Fruit fly (Drosophila melanogaster): Measurements from ENCODE around the gene SdhD.

SdhD gene

DNA sequence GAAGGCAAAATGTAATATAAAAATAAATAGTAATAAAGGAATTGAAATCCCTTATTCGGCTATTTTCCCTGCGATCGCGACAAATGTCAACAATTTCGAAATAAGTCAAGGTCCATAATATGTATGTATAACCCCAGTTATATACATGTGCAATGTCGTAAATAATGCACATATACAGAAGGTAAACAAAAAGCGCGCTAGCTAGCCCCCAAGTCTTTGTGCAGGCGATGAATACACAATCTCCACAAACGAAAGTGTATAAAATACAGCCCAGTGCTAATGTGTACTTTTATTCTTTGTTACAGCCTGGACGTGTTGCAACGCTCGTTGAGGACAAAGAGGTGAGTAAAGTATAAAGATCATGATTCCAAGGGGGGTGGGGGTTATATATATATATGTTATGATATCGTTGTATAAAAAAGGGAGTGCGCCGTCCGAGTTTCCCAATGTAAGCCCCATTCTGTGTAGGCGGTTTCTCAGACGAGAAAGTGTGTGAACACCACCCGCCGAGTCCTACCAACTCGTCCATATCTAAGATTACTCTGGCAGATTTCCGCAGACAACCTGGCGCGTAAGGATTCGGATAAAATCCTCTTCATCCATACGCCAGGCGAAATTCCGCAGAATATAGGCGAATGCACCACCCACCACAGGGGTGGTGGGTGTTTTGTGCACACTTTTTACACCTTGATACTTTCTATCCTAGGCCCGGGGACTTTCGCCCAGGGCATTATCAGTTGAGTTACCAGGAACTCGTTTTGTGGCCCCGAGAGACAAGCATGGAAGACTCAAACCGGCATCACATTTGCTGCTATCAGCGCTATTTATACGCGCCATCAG, 30.5 kb downstream of the SdhD start (continued):
- TF ChIP-seq CG2202 (tag; optimal IDR thresholded peaks at IDR 0.05) (peak; percentile 21), Ada2b (GFP tag; IDR thresholded peaks at IDR 0.05) (no peak), insv (GFP tag; optimal IDR thresholded peaks at IDR 0.05) (no peak), sens-2 (GFP tag; IDR thresholded peaks at IDR 0.05) (no peak), HmgZ (tag; optimal IDR thresholded peaks at IDR 0.05) (peak; percentile 36), tna (GFP tag; IDR thresholded peaks at IDR 0.05; ENCODE audit: partially characterized antibody) (peak; percentile 81), CG11504 (tag; optimal IDR thresholded peaks at IDR 0.05) (peak; percentile 6), emc (GFP tag; optimal IDR thresholded peaks at IDR 0.05) (no peak), CG4328 (GFP tag; optimal IDR thresholded peaks at IDR 0.05) (no peak), p53 (GFP tag; optimal IDR thresholded peaks at IDR 0.05) (no peak), CG12236 (GFP tag; optimal IDR thresholded peaks at IDR 0.05) (no peak), CG4820 (GFP tag; optimal IDR thresholded peaks at IDR 0.05) (no peak), CG6765 (GFP tag; optimal IDR thresholded peaks at IDR 0.05) (no peak), CG12155 (GFP tag; optimal IDR thresholded peaks at IDR 0.05) (no peak), CG16863 (GFP tag; optimal IDR thresholded peaks at IDR 0.05) (no peak), CG12219 (GFP tag; optimal IDR thresholded peaks at IDR 0.05) (peak; percentile 45), Abd-B (GFP tag; optimal IDR thresholded peaks at IDR 0.05) (no peak), tgo (GFP tag; IDR thresholded peaks at IDR 0.05) (no peak), NFAT (GFP tag; IDR thresholded peaks at IDR 0.05) (0 out of 2 replicates have a peak, but pooled peaks have one; percentile 11), Neu2 (GFP tag; optimal IDR thresholded peaks at IDR 0.05; ENCODE audit: borderline replicate concordance) (no peak), dmrt99B (tag; optimal IDR thresholded peaks at IDR 0.05) (peak; percentile 19), CG17186 (GFP tag; optimal IDR thresholded peaks at IDR 0.05) (no peak), CG17359 (tag; optimal IDR thresholded peaks at IDR 0.05) (no peak), CG13123 (GFP tag; optimal IDR thresholded peaks at IDR 0.05) (no peak), vfl (GFP tag; optimal IDR thresholded peaks at IDR 0.05) (no peak), CG7987 (GFP tag; optimal IDR thresholded peaks at IDR 0.05) (peak; percentile 19), nerfin-1 (tag; optimal IDR thresholded peaks at IDR 0.05) (peak; percentile 65), Trl (optimal IDR thresholded peaks at IDR 0.05) (no peak), Trl (GFP tag; optimal IDR thresholded peaks at IDR 0.05) (no peak), CG1832 (GFP tag; optimal IDR thresholded peaks at IDR 0.05) (no peak), Scr (GFP tag; IDR thresholded peaks at IDR 0.05; ENCODE audit: partially characterized antibody) (peak; percentile 61), ham (GFP tag; IDR thresholded peaks at IDR 0.05) (no peak; the same call in 1 of the 2 replicates), CG1529 (GFP tag; optimal IDR thresholded peaks at IDR 0.05) (no peak), MTF-1 (GFP tag; optimal IDR thresholded peaks at IDR 0.05; ENCODE audit: borderline replicate concordance) (no peak), CG15514 (GFP tag; optimal IDR thresholded peaks at IDR 0.05) (peak; percentile 25), pfk (GFP tag; optimal IDR thresholded peaks at IDR 0.05) (peak; percentile 12), danr (GFP tag; IDR thresholded peaks at IDR 0.05) (no peak), toy (GFP tag; IDR thresholded peaks at IDR 0.05) (no peak), CG9932 (GFP tag; IDR thresholded peaks at IDR 0.05) (0 out of 2 replicates have a peak, but pooled peaks have one; percentile 12), CG3847 (GFP tag; IDR thresholded peaks at IDR 0.05) (no peak), BEAF-32 (GFP tag; optimal IDR thresholded peaks at IDR 0.05) (no peak), CG4617 (GFP tag; optimal IDR thresholded peaks at IDR 0.05; ENCODE audit: borderline replicate concordance) (no peak), Dref (GFP tag; IDR thresholded peaks at IDR 0.05) (no peak), CG8290 (GFP tag; optimal IDR thresholded peaks at IDR 0.05) (peak; percentile 58), CG8290 (tag; optimal IDR thresholded peaks at IDR 0.05) (peak in 1 of 2 experiments; percentile 58), ewg (GFP tag; optimal IDR thresholded peaks at IDR 0.05) (no peak), slp2 (GFP tag; optimal IDR thresholded peaks at IDR 0.05) (no peak), MBD-R2 (GFP tag; IDR thresholded peaks at IDR 0.05) (no peak; the same call in 1 of the 2 replicates), kay (GFP tag; optimal IDR thresholded peaks at IDR 0.05) (no peak)

Data from whole organism, embryonic.